Worm (Caenorhabditis elegans) whole organism, midembryonic: Measurements from ENCODE around the gene srj-55.

ENCODE experiments used
- flt-1 ChIP-seq: fragments of 200-800 bp; sonication (Bioruptor generic); IDR thresholded peaks from 2 replicates; pipeline ENCODE4 v1.3.6; 2022; ENCODE audit warnings: missing genetic modification characterization, missing compliant biosample characterization
- med-1 ChIP-seq: sonication (generic microtip); optimal IDR thresholded peaks from 2 replicates; lab custom pipeline; 2017; ENCODE audit warnings: missing genetic modification characterization, mild to moderate bottlenecking, missing compliant biosample characterization, antibody characterized with exemption, missing genetic modification reagents; ENCODE audit not compliant: insufficient read depth
- ztf-23 ChIP-seq: fragments of 200-800 bp; sonication (Bioruptor generic); IDR thresholded peaks from 2 replicates; pipeline ENCODE4 v1.3.6; 2022; ENCODE audit warnings: missing genetic modification reagents, missing genetic modification characterization, missing compliant biosample characterization

ce11 chrV:2870127-2870526 is 12.4 kb upstream of the srj-55 start, which contains the start of gene srh-243:
- TF ChIP-seq ztf-23 (GFP tag; lab: Robert Waterston, UW) (no peak), med-1 (GFP tag; lab: Kevin White, UChicago) (no peak), flt-1 (GFP tag; lab: Robert Waterston, UW) (no peak)
